Fruit fly (Drosophila melanogaster): Measurements from ENCODE around the gene CG11417.
A peak's percentile ranks its signal among the peaks of the same experiment; 100 is the strongest.

The CG11417 gene

DNA sequence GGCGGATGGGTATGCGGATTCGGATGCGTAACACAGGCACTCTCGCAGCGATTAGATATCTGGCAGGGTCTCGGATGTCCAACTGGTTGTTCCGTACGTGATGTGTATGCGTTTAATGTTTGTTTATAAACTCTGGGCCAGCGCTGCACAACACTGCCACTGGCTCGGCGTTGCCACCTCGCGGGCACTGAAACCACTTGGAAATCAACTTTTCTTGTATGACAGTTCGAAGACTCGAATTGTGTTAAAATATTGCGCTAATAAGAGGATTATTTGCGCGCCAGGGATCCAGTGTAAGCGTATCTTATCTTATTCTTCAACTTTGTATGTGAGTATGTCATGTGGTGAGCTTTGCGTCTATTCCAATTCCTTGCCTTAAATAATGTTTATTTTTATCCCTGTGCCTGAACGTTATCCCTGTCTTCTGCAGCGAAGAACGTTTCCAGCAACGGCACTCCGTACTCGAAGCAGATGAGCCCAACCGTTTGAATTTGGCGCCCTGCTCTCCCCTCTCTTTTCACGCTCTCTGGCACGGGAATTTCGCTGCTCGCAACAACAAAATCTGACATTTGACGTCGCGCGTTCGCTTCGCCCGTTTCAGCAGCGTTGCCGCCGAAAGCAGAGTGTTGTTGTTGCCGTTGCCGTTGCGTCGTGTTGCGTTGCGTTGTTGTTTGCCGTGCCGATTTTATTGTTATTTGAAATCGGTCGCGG is 26.7 kb downstream of the CG11417 start, which contains the start of the genes CG3719 and CG32813 (continued):
- TF ChIP-seq Ssrp (tag; optimal IDR thresholded peaks at IDR 0.05) (no peak), Hsf (GFP tag; optimal IDR thresholded peaks at IDR 0.05) (peak; percentile 44), mam (GFP tag; optimal IDR thresholded peaks at IDR 0.05) (peak; percentile 54), Optix (GFP tag; IDR thresholded peaks at IDR 0.05) (no peak), CG10267 (tag; optimal IDR thresholded peaks at IDR 0.05) (peak; percentile 92), CG14710 (tag; optimal IDR thresholded peaks at IDR 0.05) (peak; percentile 44), CG11456 (GFP tag; IDR thresholded peaks at IDR 0.05) (peak; percentile 58; the same call in 1 of the 3 replicates), shn (GFP tag; optimal IDR thresholded peaks at IDR 0.05) (peak; percentile 12), Dip3 (GFP tag; optimal IDR thresholded peaks at IDR 0.05) (peak; percentile 16), CG7357 (GFP tag; IDR thresholded peaks at IDR 0.05) (no peak), Max (GFP tag; optimal IDR thresholded peaks at IDR 0.05) (peak; percentile 5), Nf-YB (GFP tag; optimal IDR thresholded peaks at IDR 0.05) (no peak), Elba2 (GFP tag; optimal IDR thresholded peaks at IDR 0.05) (peak; percentile 77), bcd (GFP tag; optimal IDR thresholded peaks at IDR 0.05) (peak; percentile 6), phol (tag; optimal IDR thresholded peaks at IDR 0.05) (peak; percentile 25), inv (GFP tag; IDR thresholded peaks at IDR 0.05; ENCODE audit: partially characterized antibody) (peak; percentile 29; the same call in 1 of the 2 replicates), CG33213 (GFP tag; optimal IDR thresholded peaks at IDR 0.05) (peak; percentile 30), CG12659 (GFP tag; optimal IDR thresholded peaks at IDR 0.05) (peak; percentile 57), Ptx1 (GFP tag; IDR thresholded peaks at IDR 0.05) (0 out of 2 replicates have a peak, but pooled peaks have one; percentile 9), MBD-R2 (GFP tag; IDR thresholded peaks at IDR 0.05) (peak; percentile 70), CG1233 (GFP tag; optimal IDR thresholded peaks at IDR 0.05) (no peak), CG10654 (GFP tag; optimal IDR thresholded peaks at IDR 0.05) (no peak), vvl (GFP tag; IDR thresholded peaks at IDR 0.05) (0 out of 2 replicates have a peak, but pooled peaks have one; percentile 23), Dp (GFP tag; optimal IDR thresholded peaks at IDR 0.05) (peak; percentile 82), Ada2b (GFP tag; IDR thresholded peaks at IDR 0.05) (no peak), lmd (GFP tag; IDR thresholded peaks at IDR 0.05) (peak; percentile 37; the same call in 1 of the 2 replicates), Hr51 (GFP tag; optimal IDR thresholded peaks at IDR 0.05) (no peak), CG9817 (tag; optimal IDR thresholded peaks at IDR 0.05) (peak; percentile 49), az2 (GFP tag; optimal IDR thresholded peaks at IDR 0.05) (peak; percentile 0), CG10366 (GFP tag; IDR thresholded peaks at IDR 0.05) (peak; percentile 41), CTCF (GFP tag; optimal IDR thresholded peaks at IDR 0.05) (peak; percentile 32), CG13424 (tag; optimal IDR thresholded peaks at IDR 0.05) (peak; percentile 40), CG12391 (tag; optimal IDR thresholded peaks at IDR 0.05) (peak; percentile 17), Dbx (GFP tag; IDR thresholded peaks at IDR 0.05) (0 out of 3 replicates have a peak, but pooled peaks have one; percentile 33), CG4617 (GFP tag; optimal IDR thresholded peaks at IDR 0.05; ENCODE audit: borderline replicate concordance) (peak; percentile 71), slou (GFP tag; optimal IDR thresholded peaks at IDR 0.05) (peak; percentile 1), CG1647 (GFP tag; optimal IDR thresholded peaks at IDR 0.05) (peak; percentile 10), usp (GFP tag; optimal IDR thresholded peaks at IDR 0.05) (no peak), CHES-1-like (GFP tag; optimal IDR thresholded peaks at IDR 0.05) (peak; percentile 32), trem (tag; optimal IDR thresholded peaks at IDR 0.05) (peak; percentile 39), pho (GFP tag; optimal IDR thresholded peaks at IDR 0.05) (peak; percentile 63), CG3838 (GFP tag; optimal IDR thresholded peaks at IDR 0.05) (peak; percentile 67), CG30403 (GFP tag; optimal IDR thresholded peaks at IDR 0.05) (peak; percentile 35), mirr (GFP tag; optimal IDR thresholded peaks at IDR 0.05) (peak; percentile 10), Blimp-1 (GFP tag; optimal IDR thresholded peaks at IDR 0.05) (no peak), CG4424 (GFP tag; optimal IDR thresholded peaks at IDR 0.05) (peak; percentile 19), fu2 (GFP tag; optimal IDR thresholded peaks at IDR 0.05) (peak; percentile 52), HLH54F (GFP tag; optimal IDR thresholded peaks at IDR 0.05) (peak; percentile 40), gem (tag; optimal IDR thresholded peaks at IDR 0.05) (no peak), wek (GFP tag; optimal IDR thresholded peaks at IDR 0.05) (no peak)
